Fruit fly (Drosophila melanogaster): ENCODE measurements around the gene CG14414.

CG14414 gene

dm6 chrX:14627080-14627796, 46.8 kb downstream of the CG14414 start (continued):
- TF ChIP-seq row (GFP tag; IDR thresholded peaks at IDR 0.05): peak; percentile 86
- no peak for TF ChIP-seq usp (GFP tag; optimal IDR thresholded peaks at IDR 0.05)
- peak; percentile 85 for TF ChIP-seq CG30403 (GFP tag; optimal IDR thresholded peaks at IDR 0.05)
- peak; percentile 44; the same call in 1 of the 2 replicates for TF ChIP-seq Rfx (GFP tag; IDR thresholded peaks at IDR 0.05)
- TF ChIP-seq CG7357 (GFP tag; IDR thresholded peaks at IDR 0.05): peak; percentile 62; the same call in 1 of the 3 replicates
- TF ChIP-seq H2.0 (GFP tag; IDR thresholded peaks at IDR 0.05): peak; percentile 73
- TF ChIP-seq cg (GFP tag; optimal IDR thresholded peaks at IDR 0.05): peak; percentile 72
- TF ChIP-seq CG7556 (GFP tag; optimal IDR thresholded peaks at IDR 0.05): peak; percentile 88
- TF ChIP-seq mirr (GFP tag; optimal IDR thresholded peaks at IDR 0.05): no peak
- no peak for TF ChIP-seq amos (GFP tag; IDR thresholded peaks at IDR 0.05; ENCODE audit: partially characterized antibody)
- peak; percentile 14 for TF ChIP-seq CG3065 (GFP tag; optimal IDR thresholded peaks at IDR 0.05)
- no peak for TF ChIP-seq CG1832 (GFP tag; optimal IDR thresholded peaks at IDR 0.05)
- no peak for TF ChIP-seq CG11696 (GFP tag; IDR thresholded peaks at IDR 0.05)
- TF ChIP-seq YL-1 (GFP tag; optimal IDR thresholded peaks at IDR 0.05): peak; percentile 18
- peak; percentile 66 for TF ChIP-seq Mad (GFP tag; optimal IDR thresholded peaks at IDR 0.05)
- peak; percentile 87 for TF ChIP-seq oc (tag; optimal IDR thresholded peaks at IDR 0.05)
- no peak for TF ChIP-seq Dref (GFP tag; IDR thresholded peaks at IDR 0.05)
- no peak for TF ChIP-seq zen2 (GFP tag; IDR thresholded peaks at IDR 0.05; ENCODE audit: partially characterized antibody)
- TF ChIP-seq sim (GFP tag; IDR thresholded peaks at IDR 0.05): peak; percentile 90
- 0 out of 2 replicates have a peak, but pooled peaks have one; percentile 20 for TF ChIP-seq Lim3 (GFP tag; IDR thresholded peaks at IDR 0.05)
- TF ChIP-seq HLHmδ (GFP tag; optimal IDR thresholded peaks at IDR 0.05): peak; percentile 79
- TF ChIP-seq CG4360 (GFP tag; IDR thresholded peaks at IDR 0.05): peak; percentile 79
- peak; percentile 76 for TF ChIP-seq CG2875 (GFP tag; optimal IDR thresholded peaks at IDR 0.05)
- peak; percentile 82 for TF ChIP-seq CG6689 (GFP tag; IDR thresholded peaks at IDR 0.05)
- peak; percentile 60 for TF ChIP-seq ind (GFP tag; optimal IDR thresholded peaks at IDR 0.05)
- peak; percentile 30 for TF ChIP-seq BtbVII (GFP tag; optimal IDR thresholded peaks at IDR 0.05)
- peak; percentile 84 for TF ChIP-seq ATbp (GFP tag; optimal IDR thresholded peaks at IDR 0.05)
- TF ChIP-seq CG1024 (GFP tag; IDR thresholded peaks at IDR 0.05): no peak
- TF ChIP-seq Ets65A (GFP tag): peak; percentile 92
- no peak for TF ChIP-seq Lpt (GFP tag; optimal IDR thresholded peaks at IDR 0.05)
- peak; percentile 41 for TF ChIP-seq btn (GFP tag; optimal IDR thresholded peaks at IDR 0.05)
- TF ChIP-seq CG4404 (GFP tag; IDR thresholded peaks at IDR 0.05): peak; percentile 90
- TF ChIP-seq sna (GFP tag; IDR thresholded peaks at IDR 0.05; ENCODE audit: partially characterized antibody): no peak
- TF ChIP-seq NC2β (GFP tag; optimal IDR thresholded peaks at IDR 0.05): peak; percentile 60
- TF ChIP-seq PHDP (tag; optimal IDR thresholded peaks at IDR 0.05): peak; percentile 74
- TF ChIP-seq grn (GFP tag; optimal IDR thresholded peaks at IDR 0.05): peak; percentile 75
- no peak for TF ChIP-seq ato (GFP tag; IDR thresholded peaks at IDR 0.05; ENCODE audit: partially characterized antibody)
- TF ChIP-seq CG11723 (GFP tag; optimal IDR thresholded peaks at IDR 0.05): peak; percentile 32
- TF ChIP-seq so (GFP tag; IDR thresholded peaks at IDR 0.05): peak; percentile 78; the same call in 1 of the 3 replicates
- no peak for TF ChIP-seq CG9876 (GFP tag; optimal IDR thresholded peaks at IDR 0.05)
- peak; percentile 43; the same call in 1 of the 2 replicates for TF ChIP-seq CG31224 (GFP tag; IDR thresholded peaks at IDR 0.05)
- no peak for TF ChIP-seq CG11456 (GFP tag; IDR thresholded peaks at IDR 0.05)
- peak; percentile 88 for TF ChIP-seq CG10267 (tag; optimal IDR thresholded peaks at IDR 0.05)
- TF ChIP-seq Hr3 (GFP tag; optimal IDR thresholded peaks at IDR 0.05): peak; percentile 77
- no peak for TF ChIP-seq CG9932 (GFP tag; IDR thresholded peaks at IDR 0.05)
- TF ChIP-seq CG17568 (GFP tag; optimal IDR thresholded peaks at IDR 0.05): peak; percentile 20
- peak; percentile 82 for TF ChIP-seq CG10209 (GFP tag; optimal IDR thresholded peaks at IDR 0.05)
- TF ChIP-seq Ets97D (GFP tag; optimal IDR thresholded peaks at IDR 0.05): peak; percentile 14
- no peak for TF ChIP-seq MBD-R2 (GFP tag; IDR thresholded peaks at IDR 0.05)
- peak; percentile 76 for TF ChIP-seq CG11093 (GFP tag; IDR thresholded peaks at IDR 0.05)

Measured in whole organism, embryonic.